ENCODE assay signal across 2 worm cellular contexts in genomic region chrX:9999599-10000201, ce11.
TF ChIP-seq lines count a peak whose summit lies in the region.

No protein-coding gene starts in this region.

TF ChIP-seq in whole organism, L1 larva, 84 proteins besides CTCF, POLR2A, EP300 and RAD21 (continued from another document):
- TF ChIP-seq blmp-1 (tag; optimal IDR thresholded peaks at IDR 0.05; lab: Kevin White, UChicago) = peak; percentile 58
- TF ChIP-seq C16A3.4 (tag; optimal IDR thresholded peaks at IDR 0.05; lab: Kevin White, UChicago) = peak; percentile 25
- TF ChIP-seq dpl-1 (GFP tag; optimal IDR thresholded peaks at IDR 0.05; lab: Kevin White, UChicago) = peak in 2 of 3 experiments; percentile 21 to 25
- TF ChIP-seq fkh-10 (GFP tag; optimal IDR thresholded peaks at IDR 0.05; lab: Kevin White, UChicago) = peak; percentile 56
- TF ChIP-seq unc-62 (GFP tag; optimal IDR thresholded peaks at IDR 0.05; lab: Kevin White, UChicago) = no peak
- peak; percentile 74 for TF ChIP-seq dsc-1 (tag; optimal IDR thresholded peaks at IDR 0.05; lab: Kevin White, UChicago)
- TF ChIP-seq hlh-17 (GFP tag; optimal IDR thresholded peaks at IDR 0.05; lab: Kevin White, UChicago; ENCODE audit: borderline replicate concordance) = no peak
- peak; percentile 79 for TF ChIP-seq swsn-7 (tag; optimal IDR thresholded peaks at IDR 0.05; lab: Kevin White, UChicago)
- peak; percentile 72 for TF ChIP-seq pax-3 (tag; optimal IDR thresholded peaks at IDR 0.05; lab: Kevin White, UChicago)
- TF ChIP-seq sox-4 (tag; optimal IDR thresholded peaks at IDR 0.05; lab: Kevin White, UChicago) = no peak
- no peak for TF ChIP-seq alr-1 (tag; optimal IDR thresholded peaks at IDR 0.05; lab: Kevin White, UChicago; ENCODE audit: borderline replicate concordance)
- no peak for TF ChIP-seq ama-1 (optimal IDR thresholded peaks at IDR 0.05; lab: Kevin White, UChicago)
- TF ChIP-seq ceh-8 (GFP tag; optimal IDR thresholded peaks at IDR 0.05; lab: Kevin White, UChicago) = peak; percentile 95
- TF ChIP-seq nhr-47 (tag; optimal IDR thresholded peaks at IDR 0.05; lab: Kevin White, UChicago) = peak; percentile 74
- TF ChIP-seq sptf-1 (tag; optimal IDR thresholded peaks at IDR 0.05; lab: Kevin White, UChicago) = no peak
- peak; percentile 54 for TF ChIP-seq egl-13 (tag; optimal IDR thresholded peaks at IDR 0.05; lab: Kevin White, UChicago)
- TF ChIP-seq ztf-11 (tag; optimal IDR thresholded peaks at IDR 0.05; lab: Kevin White, UChicago) = peak in 1 of 2 experiments; percentile 24
- no peak for TF ChIP-seq zag-1 (tag; optimal IDR thresholded peaks at IDR 0.05; lab: Kevin White, UChicago)
- peak in 1 of 2 experiments; percentile 28 for TF ChIP-seq egl-27 (tag; optimal IDR thresholded peaks at IDR 0.05; lab: Kevin White, UChicago)
- no peak for TF ChIP-seq pqm-1 (tag; optimal IDR thresholded peaks at IDR 0.05; lab: Kevin White, UChicago)
- no peak for TF ChIP-seq F16B12.6 (tag; optimal IDR thresholded peaks at IDR 0.05; lab: Kevin White, UChicago)
- no peak for TF ChIP-seq nhr-77 (tag; optimal IDR thresholded peaks at IDR 0.05; lab: Kevin White, UChicago)
- TF ChIP-seq jun-1 (tag; optimal IDR thresholded peaks at IDR 0.05; lab: Kevin White, UChicago) = no peak

TF ChIP-seq in whole organism, young adult, 124 proteins besides CTCF, POLR2A, EP300 and RAD21 (continued from another document):
- TF ChIP-seq nfya-1 (tag; optimal IDR thresholded peaks at IDR 0.05; lab: Kevin White, UChicago; ENCODE audit: borderline replicate concordance, insufficient read depth) = no peak
